Worm (Caenorhabditis elegans) whole organism, mixed stage, embryonic: ENCODE results near the gene pfk-1.2.

Source experiments
- ceh-43 ChIP-seq: fragments of 200-800 bp; sonication (Bioruptor generic); optimal IDR thresholded peaks from 2 replicates; lab custom pipeline; 2018; ENCODE audit warnings: mild to moderate bottlenecking, missing genetic modification characterization, moderate library complexity, missing compliant biosample characterization
- drap-1 ChIP-seq: fragments of 200-800 bp; sonication (Bioruptor generic); optimal IDR thresholded peaks from 3 replicates; lab custom pipeline; 2018; ENCODE audit warnings: mild to moderate bottlenecking, missing genetic modification characterization, missing compliant biosample characterization
- ham-2 ChIP-seq: fragments of 200-800 bp; sonication (Bioruptor generic); optimal IDR thresholded peaks from 2 replicates; lab custom pipeline; 2018; ENCODE audit warnings: mild to moderate bottlenecking, missing genetic modification characterization, missing compliant biosample characterization
- lin-13 ChIP-seq: fragments of 150-350 bp; optimal IDR thresholded peaks from 2 replicates; lab custom pipeline; 2014; ENCODE audit warnings: missing biosample characterization, missing genetic modification characterization
- lin-32 ChIP-seq: fragments of 200-800 bp; sonication (Bioruptor generic); optimal IDR thresholded peaks from 2 replicates; lab custom pipeline; 2018; ENCODE audit warnings: mild to moderate bottlenecking, missing genetic modification characterization, missing compliant biosample characterization
- lsy-2 ChIP-seq: fragments of 150-350 bp; optimal IDR thresholded peaks from 2 replicates; lab custom pipeline; 2014; ENCODE audit warnings: missing biosample characterization, missing genetic modification characterization
- snpc-4 ChIP-seq: fragments of 150-350 bp; optimal IDR thresholded peaks from 2 replicates; lab custom pipeline; 2014; ENCODE audit warnings: missing biosample characterization, missing genetic modification characterization
- tbx-8 ChIP-seq: fragments of 200-800 bp; sonication (Bioruptor generic); optimal IDR thresholded peaks from 2 replicates; lab custom pipeline; 2018; ENCODE audit warnings: mild to moderate bottlenecking, missing genetic modification characterization, moderate library complexity, missing compliant biosample characterization

ce11 chrV:9550313-9550712 lies 18.7 kb downstream of the pfk-1.2 start, which contains the start of gene ehbp-1:
- TF ChIP-seq tbx-8 (GFP tag; lab: Kevin White, UChicago) (no peak), ham-2 (GFP tag; lab: Kevin White, UChicago) (no peak), drap-1 (GFP tag; lab: Kevin White, UChicago) (no peak), snpc-4 (no peak), lin-32 (GFP tag; lab: Kevin White, UChicago) (no peak), lsy-2 (no peak), ceh-43 (GFP tag; lab: Kevin White, UChicago) (no peak), lin-13 (tag; lab: Kevin White, UChicago) (no peak)
